Fruit fly (Drosophila melanogaster) whole organism, embryonic: ENCODE results near the gene RhoGAP93B.

ENCODE experiments used
- CG1024 ChIP-seq: fragments of 200-800 bp; sonication (Bioruptor generic); IDR thresholded peaks from 2 replicates; pipeline ENCODE4 v1.3.6; 2022; ENCODE audit warnings: missing biosample characterization, missing genetic modification characterization
- CG10543 ChIP-seq: fragments of 200-800 bp; sonication (Bioruptor generic); optimal IDR thresholded peaks from 3 replicates; lab custom pipeline; 2017; ENCODE audit warnings: missing biosample characterization, mild to moderate bottlenecking, missing genetic modification characterization, moderate library complexity
- CG11398 ChIP-seq: fragments of 200-800 bp; sonication (Bioruptor generic); optimal IDR thresholded peaks from 2 replicates; lab custom pipeline; 2016; ENCODE audit warnings: missing biosample characterization, missing genetic modification characterization
- CG12659 ChIP-seq: fragments of 200-800 bp; sonication (Bioruptor generic); optimal IDR thresholded peaks from 3 replicates; lab custom pipeline; 2017; ENCODE audit warnings: mild to moderate bottlenecking, missing biosample characterization, missing genetic modification reagents, missing genetic modification characterization
- CG12769 ChIP-seq: fragments of 200-800 bp; sonication (Bioruptor generic); optimal IDR thresholded peaks from 2 replicates; lab custom pipeline; 2019; ENCODE audit warnings: missing biosample characterization, mild to moderate bottlenecking, missing genetic modification characterization, moderate library complexity
- CG15269 ChIP-seq: fragments of 200-800 bp; sonication (Bioruptor generic); optimal IDR thresholded peaks from 2 replicates; lab custom pipeline; 2018; ENCODE audit warnings: missing biosample characterization, mild to moderate bottlenecking, missing genetic modification characterization, moderate library complexity
- CG1529 ChIP-seq: fragments of 200-800 bp; sonication (Bioruptor generic); optimal IDR thresholded peaks from 3 replicates; lab custom pipeline; 2018; ENCODE audit warnings: missing biosample characterization, missing genetic modification characterization
- CG1603 ChIP-seq: fragments of 200-800 bp; sonication (Bioruptor generic); optimal IDR thresholded peaks from 2 replicates; lab custom pipeline; 2019; ENCODE audit warnings: missing biosample characterization, mild to moderate bottlenecking, missing genetic modification characterization, moderate library complexity
- CG16813 ChIP-seq: fragments of 200-800 bp; sonication (Bioruptor generic); IDR thresholded peaks from 3 replicates; pipeline ENCODE4 v1.3.6; 2022; ENCODE audit warnings: missing biosample characterization, missing genetic modification characterization; ENCODE audit not compliant: partially characterized antibody
- CG30431 ChIP-seq: fragments of 200-800 bp; sonication (Bioruptor generic); optimal IDR thresholded peaks from 2 replicates; lab custom pipeline; 2017; ENCODE audit warnings: missing biosample characterization, missing genetic modification characterization
- CG31388 ChIP-seq: fragments of 200-800 bp; sonication (Bioruptor generic); optimal IDR thresholded peaks from 2 replicates; lab custom pipeline; 2016; ENCODE audit warnings: missing biosample characterization, missing genetic modification characterization
- CG32767 ChIP-seq: fragments of 200-800 bp; sonication (Bioruptor generic); IDR thresholded peaks from 2 replicates; pipeline ENCODE4 v1.3.6; 2022; ENCODE audit warnings: missing biosample characterization, missing genetic modification characterization
- CG7556 ChIP-seq: fragments of 200-800 bp; sonication (Bioruptor generic); optimal IDR thresholded peaks from 2 replicates; lab custom pipeline; 2017; ENCODE audit warnings: missing biosample characterization, mild to moderate bottlenecking, missing genetic modification characterization
- CG8388 ChIP-seq: fragments of 200-800 bp; sonication (Bioruptor generic); optimal IDR thresholded peaks from 2 replicates; lab custom pipeline; 2019; ENCODE audit warnings: missing biosample characterization, mild to moderate bottlenecking, missing genetic modification characterization, moderate library complexity
- CG9727 ChIP-seq: fragments of 200-800 bp; sonication (Bioruptor generic); optimal IDR thresholded peaks from 3 replicates; lab custom pipeline; 2017; ENCODE audit warnings: missing biosample characterization, mild to moderate bottlenecking, missing genetic modification characterization
- CG9876 ChIP-seq: fragments of 200-800 bp; sonication (Bioruptor generic); optimal IDR thresholded peaks from 2 replicates; lab custom pipeline; 2016; ENCODE audit warnings: missing biosample characterization, missing genetic modification characterization
- CkIIα-i1 ChIP-seq: fragments of 200-800 bp; sonication (Bioruptor generic); IDR thresholded peaks from 2 replicates; pipeline ENCODE4 v1.3.6; 2022; ENCODE audit warnings: missing biosample characterization, missing genetic modification characterization
- D19A ChIP-seq: fragments of 200-800 bp; optimal IDR thresholded peaks from 3 replicates; lab custom pipeline; 2019; ENCODE audit warnings: missing biosample characterization, mild to moderate bottlenecking, missing genetic modification characterization, moderate library complexity
- Deaf1 ChIP-seq: fragments of 200-800 bp; optimal IDR thresholded peaks from 3 replicates; lab custom pipeline; 2019; ENCODE audit warnings: missing biosample characterization, mild to moderate bottlenecking, missing genetic modification characterization, moderate library complexity
- Elba2 ChIP-seq: fragments of 200-800 bp; sonication (Bioruptor generic); optimal IDR thresholded peaks from 3 replicates; lab custom pipeline; 2016; ENCODE audit warnings: missing biosample characterization, missing genetic modification characterization
- Ets97D ChIP-seq: fragments of 200-800 bp; sonication (Bioruptor generic); optimal IDR thresholded peaks from 3 replicates; lab custom pipeline; 2016; ENCODE audit warnings: missing biosample characterization, missing genetic modification characterization
- Fer2 ChIP-seq: fragments of 200-800 bp; sonication (Bioruptor generic); optimal IDR thresholded peaks from 2 replicates; lab custom pipeline; 2018; ENCODE audit warnings: missing biosample characterization, mild to moderate bottlenecking, missing genetic modification characterization, moderate library complexity
- H15 ChIP-seq: fragments of 200-800 bp; sonication (Bioruptor generic); IDR thresholded peaks from 3 replicates; pipeline ENCODE4 v1.3.6; 2022; ENCODE audit warnings: missing biosample characterization, missing genetic modification characterization
- H2.0 ChIP-seq: fragments of 200-800 bp; sonication (Bioruptor generic); IDR thresholded peaks from 2 replicates; pipeline ENCODE4 v1.3.6; 2022; ENCODE audit warnings: missing biosample characterization, missing genetic modification characterization
- Hr3 ChIP-seq: fragments of 200-800 bp; sonication (Bioruptor generic); optimal IDR thresholded peaks from 3 replicates; lab custom pipeline; 2016; ENCODE audit warnings: missing biosample characterization, missing genetic modification characterization
- Mes4 ChIP-seq: fragments of 200-800 bp; sonication (Bioruptor generic); optimal IDR thresholded peaks from 2 replicates; lab custom pipeline; 2016; ENCODE audit warnings: missing biosample characterization, missing genetic modification characterization
- Myb ChIP-seq: fragments of 200-800 bp; sonication (Bioruptor generic); optimal IDR thresholded peaks from 2 replicates; lab custom pipeline; 2016; ENCODE audit warnings: missing biosample characterization, missing genetic modification characterization
- Neu2 ChIP-seq: fragments of 200-800 bp; sonication (Bioruptor generic); optimal IDR thresholded peaks from 3 replicates; lab custom pipeline; 2016; ENCODE audit warnings: missing biosample characterization, missing genetic modification characterization, borderline replicate concordance
- TFAM ChIP-seq: fragments of 200-800 bp; sonication (Bioruptor generic); optimal IDR thresholded peaks from 2 replicates; lab custom pipeline; 2017; ENCODE audit warnings: missing biosample characterization, missing genetic modification characterization, inconsistent platforms
- ac ChIP-seq: fragments of 200-800 bp; sonication (Bioruptor generic); optimal IDR thresholded peaks from 3 replicates; lab custom pipeline; 2017; ENCODE audit warnings: missing biosample characterization, mild to moderate bottlenecking, missing genetic modification characterization
- btn ChIP-seq: fragments of 200-800 bp; sonication (Bioruptor generic); optimal IDR thresholded peaks from 2 replicates; lab custom pipeline; 2016; ENCODE audit warnings: missing biosample characterization, missing genetic modification characterization
- chinmo ChIP-seq: fragments of 200-800 bp; sonication (Bioruptor generic); IDR thresholded peaks from 4 replicates; pipeline ENCODE4 v1.3.6; 2022; ENCODE audit warnings: missing biosample characterization, missing genetic modification characterization; ENCODE audit not compliant: partially characterized antibody
- ci ChIP-seq: fragments of 200-800 bp; sonication (Bioruptor generic); IDR thresholded peaks from 3 replicates; pipeline ENCODE4 v1.3.6; 2022; ENCODE audit warnings: missing biosample characterization, missing genetic modification characterization
- crp ChIP-seq, 2 experiments: fragments of 200-800 bp; sonication (Bioruptor generic); optimal IDR thresholded peaks; 2 replicates in 1 of 2; 3 replicates in 1 of 2; lab custom pipeline; 2017; ENCODE audit warnings: missing biosample characterization in 2 of 2, missing genetic modification characterization in 2 of 2, mild to moderate bottlenecking in 1 of 2, moderate library complexity in 1 of 2
- cwo ChIP-seq: fragments of 200-800 bp; sonication (Bioruptor generic); optimal IDR thresholded peaks from 3 replicates; lab custom pipeline; 2017; ENCODE audit warnings: missing biosample characterization, missing genetic modification characterization, mild to moderate bottlenecking, moderate library complexity, missing genetic modification reagents
- dati ChIP-seq: fragments of 200-800 bp; sonication (Bioruptor generic); IDR thresholded peaks from 2 replicates; pipeline ENCODE4 v1.3.6; 2022; ENCODE audit warnings: missing biosample characterization, missing genetic modification characterization
- dimm ChIP-seq: fragments of 200-800 bp; sonication (Bioruptor generic); IDR thresholded peaks from 2 replicates; pipeline ENCODE4 v1.3.6; 2022; ENCODE audit warnings: missing biosample characterization, missing genetic modification characterization
- dm ChIP-seq: fragments of 200-800 bp; sonication (Bioruptor generic); optimal IDR thresholded peaks from 3 replicates; lab custom pipeline; 2016; ENCODE audit warnings: missing biosample characterization, missing genetic modification characterization
- ems ChIP-seq: fragments of 200-800 bp; sonication (Bioruptor generic); optimal IDR thresholded peaks from 3 replicates; lab custom pipeline; 2016; ENCODE audit warnings: missing biosample characterization, missing genetic modification characterization
- grau ChIP-seq: fragments of 200-800 bp; optimal IDR thresholded peaks from 3 replicates; lab custom pipeline; 2019; ENCODE audit warnings: missing biosample characterization, mild to moderate bottlenecking, missing genetic modification characterization, moderate library complexity
- inv ChIP-seq: fragments of 200-800 bp; sonication (Bioruptor generic); IDR thresholded peaks from 2 replicates; pipeline ENCODE4 v1.3.6; 2022; ENCODE audit warnings: missing biosample characterization, missing genetic modification characterization; ENCODE audit not compliant: partially characterized antibody
- jing ChIP-seq: fragments of 200-800 bp; sonication (Bioruptor generic); optimal IDR thresholded peaks from 2 replicates; lab custom pipeline; 2018; ENCODE audit warnings: missing biosample characterization, mild to moderate bottlenecking, missing genetic modification characterization
- kni ChIP-seq: fragments of 200-800 bp; sonication (Bioruptor generic); optimal IDR thresholded peaks from 3 replicates; lab custom pipeline; 2017; ENCODE audit warnings: mild to moderate bottlenecking, missing biosample characterization, missing genetic modification reagents, missing genetic modification characterization
- lilli ChIP-seq: fragments of 200-800 bp; sonication (Bioruptor generic); optimal IDR thresholded peaks from 3 replicates; lab custom pipeline; 2016; ENCODE audit warnings: missing biosample characterization, missing genetic modification characterization
- lmd ChIP-seq: fragments of 200-800 bp; sonication (Bioruptor generic); IDR thresholded peaks from 2 replicates; pipeline ENCODE4 v1.3.6; 2022; ENCODE audit warnings: missing biosample characterization, missing genetic modification characterization
- nerfin-1 ChIP-seq: fragments of 200-800 bp; sonication (Bioruptor generic); optimal IDR thresholded peaks from 3 replicates; lab custom pipeline; 2019; ENCODE audit warnings: missing biosample characterization, mild to moderate bottlenecking, missing genetic modification characterization, moderate library complexity
- nerfin-2 ChIP-seq: fragments of 200-800 bp; sonication (Bioruptor generic); IDR thresholded peaks from 2 replicates; pipeline ENCODE4 v1.3.6; 2022; ENCODE audit warnings: missing biosample characterization, missing genetic modification characterization; ENCODE audit not compliant: partially characterized antibody
- peb ChIP-seq: fragments of 200-800 bp; sonication (Bioruptor generic); IDR thresholded peaks from 2 replicates; pipeline ENCODE4 v1.3.6; 2022; ENCODE audit warnings: missing biosample characterization, missing genetic modification characterization
- repo ChIP-seq: fragments of 200-800 bp; sonication (Bioruptor generic); optimal IDR thresholded peaks from 2 replicates; lab custom pipeline; 2016; ENCODE audit warnings: missing biosample characterization, missing genetic modification characterization
- scrt ChIP-seq: fragments of 200-800 bp; sonication (Bioruptor generic); optimal IDR thresholded peaks from 2 replicates; lab custom pipeline; 2018; ENCODE audit warnings: missing biosample characterization, mild to moderate bottlenecking, missing genetic modification characterization, moderate library complexity
- sob ChIP-seq: fragments of 200-800 bp; sonication (Bioruptor generic); IDR thresholded peaks from 2 replicates; pipeline ENCODE4 v1.3.6; 2022; ENCODE audit warnings: missing biosample characterization, missing genetic modification characterization
- yki ChIP-seq: fragments of >200 bp; optimal IDR thresholded peaks from 3 replicates; lab custom pipeline; 2018

RhoGAP93B gene

DNA sequence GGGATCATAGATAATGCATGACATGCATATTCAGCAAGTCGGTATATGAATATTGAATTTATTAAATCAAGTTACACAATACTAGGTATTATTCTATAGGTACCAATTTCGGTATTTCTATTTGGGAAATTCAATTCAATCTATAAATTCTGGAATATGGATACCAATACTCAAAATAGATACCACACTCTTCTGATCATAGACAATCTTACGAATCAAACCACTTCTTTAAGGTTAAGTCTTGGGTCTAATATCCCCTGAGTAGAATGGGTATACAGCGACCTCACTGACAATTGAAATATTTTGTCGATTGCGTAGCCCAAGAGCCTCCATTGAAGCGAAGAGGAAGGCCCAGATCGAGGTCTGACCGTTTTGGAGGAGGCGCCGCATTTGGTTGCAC, 4.8 kb downstream of the RhoGAP93B start (continued):
- TF ChIP-seq inv (GFP tag; lab: Robert Waterston, UW) (no peak), dimm (GFP tag; lab: Robert Waterston, UW) (no peak), ems (GFP tag; lab: Kevin White, UChicago) (no peak), CG15269 (tag; lab: Kevin White, UChicago) (peak; percentile 5), CG12659 (GFP tag; lab: Kevin White, UChicago) (peak; percentile 7), grau (tag; lab: Kevin White, UChicago) (peak; percentile 16), CG9876 (GFP tag; lab: Kevin White, UChicago) (no peak), yki (lab: Kevin White, UChicago) (no peak), nerfin-1 (tag; lab: Kevin White, UChicago) (no peak), D19A (no peak), CG11398 (GFP tag; lab: Kevin White, UChicago) (no peak), Mes4 (GFP tag; lab: Kevin White, UChicago) (no peak), Fer2 (no peak), H15 (GFP tag; lab: Robert Waterston, UW) (no peak), CG1024 (GFP tag; lab: Robert Waterston, UW) (no peak), Myb (GFP tag; lab: Kevin White, UChicago) (no peak), CG31388 (GFP tag; lab: Kevin White, UChicago) (no peak), CG30431 (no peak), lilli (no peak), CG8388 (GFP tag; lab: Kevin White, UChicago) (peak; percentile 0), TFAM (no peak), Deaf1 (no peak), CG7556 (GFP tag; lab: Kevin White, UChicago) (no peak), CG12769 (tag; lab: Kevin White, UChicago) (peak; percentile 20), Elba2 (GFP tag; lab: Kevin White, UChicago) (no peak), CG1529 (no peak), CG16813 (GFP tag; lab: Robert Waterston, UW) (no peak), Hr3 (GFP tag; lab: Kevin White, UChicago) (peak; percentile 1), ci (GFP tag; lab: Robert Waterston, UW) (0 out of 3 replicates have a peak, but pooled peaks have one; percentile 46), peb (GFP tag; lab: Robert Waterston, UW) (no peak), repo (GFP tag; lab: Kevin White, UChicago) (no peak), CG10543 (GFP tag; lab: Kevin White, UChicago) (no peak), cwo (GFP tag; lab: Kevin White, UChicago) (no peak), sob (GFP tag; lab: Robert Waterston, UW) (no peak), CkIIα-i1 (GFP tag; lab: Robert Waterston, UW) (no peak), Ets97D (GFP tag; lab: Kevin White, UChicago) (no peak), crp (GFP tag; optimal IDR thresholded peaks at IDR 0.05; lab: Kevin White, UChicago) (no peak), nerfin-2 (GFP tag; lab: Robert Waterston, UW) (no peak), Neu2 (no peak), kni (peak; percentile 60), jing (GFP tag; lab: Kevin White, UChicago) (no peak), dati (GFP tag; lab: Robert Waterston, UW) (no peak), CG32767 (no peak), ac (no peak), CG1603 (peak; percentile 35), H2.0 (no peak), btn (GFP tag; lab: Kevin White, UChicago) (no peak), chinmo (no peak), CG9727 (no peak), scrt (GFP tag; lab: Kevin White, UChicago) (no peak), dm (GFP tag; lab: Kevin White, UChicago) (no peak), lmd (GFP tag; lab: Robert Waterston, UW) (no peak)
